Worm (Caenorhabditis elegans) whole organism, young adult: ENCODE results near the gene msd-4.

Experiments
- B0035.1 ChIP-seq: sonication (generic microtip); optimal IDR thresholded peaks from 2 replicates; lab custom pipeline; 2016; ENCODE audit warnings: missing genetic modification characterization, mild to moderate bottlenecking, missing compliant biosample characterization, missing genotype, missing genetic modification reagents
- B0261.1 ChIP-seq: sonication (generic microtip); optimal IDR thresholded peaks from 2 replicates; lab custom pipeline; 2016; ENCODE audit warnings: mild to moderate bottlenecking, missing genetic modification characterization, moderate library complexity, missing compliant biosample characterization
- B0336.3 ChIP-seq: fragments of 200-800 bp; sonication (Bioruptor generic); IDR thresholded peaks from 2 replicates; pipeline ENCODE4 v1.3.6; 2022; ENCODE audit warnings: missing genetic modification characterization, missing compliant biosample characterization
- C06A6.2 ChIP-seq: fragments of 200-800 bp; sonication (Bioruptor generic); conservative IDR thresholded peaks from 2 replicates; pipeline ENCODE4 v1.3.6; 2022; ENCODE audit warnings: missing genetic modification characterization, missing compliant biosample characterization
- F10E7.11 ChIP-seq: sonication (generic microtip); optimal IDR thresholded peaks from 2 replicates; lab custom pipeline; 2017; ENCODE audit warnings: mild to moderate bottlenecking, missing genetic modification characterization, moderate library complexity, missing compliant biosample characterization
- F22D6.2 ChIP-seq: sonication (generic microtip); optimal IDR thresholded peaks from 2 replicates; lab custom pipeline; 2016; ENCODE audit warnings: mild to moderate bottlenecking, missing genetic modification characterization, missing compliant biosample characterization
- F37B4.10 ChIP-seq: fragments of 200-800 bp; sonication (Bioruptor generic); IDR thresholded peaks from 2 replicates; pipeline ENCODE4 v1.3.6; 2022; ENCODE audit warnings: missing genetic modification characterization, missing compliant biosample characterization
- F39B2.1 ChIP-seq: fragments of 200-800 bp; sonication (Bioruptor generic); IDR thresholded peaks from 2 replicates; pipeline ENCODE4 v1.3.6; 2022; ENCODE audit warnings: missing genetic modification reagents, missing genetic modification characterization, missing compliant biosample characterization
- F49E8.2 ChIP-seq: sonication (generic microtip); optimal IDR thresholded peaks from 3 replicates; lab custom pipeline; 2017; ENCODE audit warnings: missing genetic modification characterization, mild to moderate bottlenecking, missing compliant biosample characterization, antibody characterized with exemption, moderate library complexity; ENCODE audit not compliant: insufficient read depth
- K11D2.4 ChIP-seq: fragments of 200-800 bp; sonication (Bioruptor generic); IDR thresholded peaks from 2 replicates; pipeline ENCODE4 v1.3.6; 2022; ENCODE audit warnings: missing genetic modification reagents, missing genetic modification characterization, missing compliant biosample characterization
- Y67H2A.10 ChIP-seq: fragments of 200-800 bp; sonication (Bioruptor generic); conservative IDR thresholded peaks from 2 replicates; pipeline ENCODE4 v1.3.6; 2022; ENCODE audit warnings: missing genetic modification reagents, missing genetic modification characterization, missing compliant biosample characterization
- Y95B8A.8 ChIP-seq: fragments of 200-800 bp; sonication (Bioruptor generic); IDR thresholded peaks from 2 replicates; pipeline ENCODE4 v1.3.6; 2022; ENCODE audit warnings: missing genetic modification reagents, missing genetic modification characterization, missing compliant biosample characterization
- akir-1 ChIP-seq: fragments of 200-800 bp; sonication (Bioruptor generic); optimal IDR thresholded peaks from 2 replicates; lab custom pipeline; 2018; ENCODE audit warnings: mild to moderate bottlenecking, missing genetic modification characterization, moderate library complexity, missing compliant biosample characterization
- ama-1 ChIP-seq, 3 experiments: fragments of 150-350 bp in 1 of 3; sonication (generic microtip) in 2 of 3; optimal IDR thresholded peaks; 2 replicates each; lab custom pipeline; 2014 to 2018; ENCODE audit warnings: missing biosample characterization in 2 of 3, missing genetic modification characterization in 2 of 3, missing genetic modification reagents in 2 of 3
- atf-7 ChIP-seq: sonication (generic microtip); optimal IDR thresholded peaks from 2 replicates; lab custom pipeline; 2017; ENCODE audit warnings: mild to moderate bottlenecking, missing genetic modification characterization, missing compliant biosample characterization
- attf-6 ChIP-seq: fragments of 200-800 bp; sonication (Bioruptor generic); IDR thresholded peaks from 2 replicates; pipeline ENCODE4 v1.3.6; 2022; ENCODE audit warnings: missing genetic modification reagents, missing genetic modification characterization, missing compliant biosample characterization
- ccch-3 ChIP-seq: fragments of 200-800 bp; sonication (Bioruptor generic); optimal IDR thresholded peaks from 2 replicates; lab custom pipeline; 2018; ENCODE audit warnings: mild to moderate bottlenecking, missing genetic modification characterization, missing compliant biosample characterization
- cebp-2 ChIP-seq: fragments of 200-800 bp; sonication (Bioruptor generic); IDR thresholded peaks from 2 replicates; pipeline ENCODE4 v1.3.6; 2022; ENCODE audit warnings: missing genetic modification characterization, missing compliant biosample characterization
- ceh-40 ChIP-seq: fragments of 200-800 bp; sonication (Bioruptor generic); IDR thresholded peaks from 2 replicates; pipeline ENCODE4 v1.3.6; 2022; ENCODE audit warnings: missing genetic modification characterization, missing compliant biosample characterization
- ceh-58 ChIP-seq: fragments of 200-800 bp; sonication (Bioruptor generic); IDR thresholded peaks from 2 replicates; pipeline ENCODE4 v1.3.6; 2022; ENCODE audit warnings: missing genetic modification characterization, missing compliant biosample characterization
- ceh-91 ChIP-seq: fragments of 200-800 bp; sonication (Bioruptor generic); IDR thresholded peaks from 2 replicates; pipeline ENCODE4 v1.3.6; 2022; ENCODE audit warnings: missing genetic modification reagents, missing genetic modification characterization, missing compliant biosample characterization
- chd-7 ChIP-seq: sonication (generic microtip); optimal IDR thresholded peaks from 2 replicates; lab custom pipeline; 2016; ENCODE audit warnings: mild to moderate bottlenecking, missing genetic modification characterization, moderate library complexity, missing compliant biosample characterization
- die-1 ChIP-seq: sonication (generic microtip); optimal IDR thresholded peaks from 2 replicates; lab custom pipeline; 2016; ENCODE audit warnings: missing genotype, mild to moderate bottlenecking, missing genetic modification characterization, missing compliant biosample characterization
- dpl-1 ChIP-seq: fragments of 150-350 bp; optimal IDR thresholded peaks from 2 replicates; lab custom pipeline; 2014; ENCODE audit warnings: missing biosample characterization, missing genetic modification reagents, missing genetic modification characterization
- efl-1 ChIP-seq: fragments of 150-350 bp; optimal IDR thresholded peaks from 2 replicates; lab custom pipeline; 2014; ENCODE audit warnings: missing biosample characterization, missing genetic modification reagents, missing genetic modification characterization
- egl-18 ChIP-seq: fragments of 200-800 bp; sonication (Bioruptor generic); IDR thresholded peaks from 2 replicates; pipeline ENCODE4 v1.3.6; 2022; ENCODE audit warnings: missing genetic modification reagents, missing genetic modification characterization, missing compliant biosample characterization
- egl-44 ChIP-seq: fragments of 200-800 bp; sonication (Bioruptor generic); IDR thresholded peaks from 2 replicates; pipeline ENCODE4 v1.3.6; 2022; ENCODE audit warnings: missing genetic modification reagents, missing genetic modification characterization, missing compliant biosample characterization
- fkh-3 ChIP-seq: sonication (generic microtip); optimal IDR thresholded peaks from 2 replicates; lab custom pipeline; 2016; ENCODE audit warnings: mild to moderate bottlenecking, missing genetic modification characterization, missing compliant biosample characterization
- him-1 ChIP-seq: sonication (generic microtip); optimal IDR thresholded peaks from 2 replicates; lab custom pipeline; 2016; ENCODE audit warnings: missing genotype, missing genetic modification reagents, missing genetic modification characterization, missing compliant biosample characterization
- hlh-12 ChIP-seq: sonication (generic microtip); optimal IDR thresholded peaks from 2 replicates; lab custom pipeline; 2016; ENCODE audit warnings: missing genetic modification characterization, missing compliant biosample characterization
- hmg-1.2 ChIP-seq: fragments of 200-800 bp; sonication (Bioruptor generic); IDR thresholded peaks from 2 replicates; pipeline ENCODE4 v1.3.6; 2022; ENCODE audit warnings: missing genetic modification reagents, missing genetic modification characterization, missing compliant biosample characterization
- hrde-1 ChIP-seq: sonication (generic microtip); optimal IDR thresholded peaks from 2 replicates; lab custom pipeline; 2016; ENCODE audit warnings: missing genetic modification characterization, mild to moderate bottlenecking, missing compliant biosample characterization, moderate library complexity, missing genotype, missing genetic modification reagents, borderline replicate concordance
- lag-1 ChIP-seq: fragments of 200-800 bp; sonication (Bioruptor generic); IDR thresholded peaks from 2 replicates; pipeline ENCODE4 v1.3.6; 2022; ENCODE audit warnings: missing genetic modification reagents, missing genetic modification characterization, missing compliant biosample characterization
- lir-1 ChIP-seq: fragments of 200-800 bp; sonication (Bioruptor generic); conservative IDR thresholded peaks from 2 replicates; pipeline ENCODE4 v1.3.6; 2022; ENCODE audit warnings: missing genetic modification reagents, missing genetic modification characterization, missing compliant biosample characterization
- lsy-27 ChIP-seq: sonication (generic microtip); optimal IDR thresholded peaks from 2 replicates; lab custom pipeline; 2017; ENCODE audit warnings: missing genetic modification characterization, mild to moderate bottlenecking, missing compliant biosample characterization, antibody characterized with exemption, missing genotype, borderline replicate concordance; ENCODE audit not compliant: insufficient read depth
- madf-10 ChIP-seq: sonication (generic microtip); optimal IDR thresholded peaks from 2 replicates; lab custom pipeline; 2016; ENCODE audit warnings: mild to moderate bottlenecking, missing genetic modification characterization, missing compliant biosample characterization
- madf-3 ChIP-seq: fragments of 200-800 bp; sonication (Bioruptor generic); IDR thresholded peaks from 2 replicates; pipeline ENCODE4 v1.3.6; 2022; ENCODE audit warnings: missing genetic modification reagents, missing genetic modification characterization, missing compliant biosample characterization
- mes-4 ChIP-seq: sonication (generic microtip); optimal IDR thresholded peaks from 2 replicates; lab custom pipeline; 2016; ENCODE audit warnings: missing genotype, missing genetic modification characterization, missing compliant biosample characterization
- mxl-1 ChIP-seq: sonication (generic microtip); optimal IDR thresholded peaks from 2 replicates; lab custom pipeline; 2016; ENCODE audit warnings: missing genetic modification characterization, missing compliant biosample characterization
- nhr-120 ChIP-seq: fragments of 200-800 bp; sonication (Bioruptor generic); IDR thresholded peaks from 2 replicates; pipeline ENCODE4 v1.3.6; 2022; ENCODE audit warnings: missing genetic modification characterization, missing compliant biosample characterization
- nhr-27 ChIP-seq: fragments of 200-800 bp; sonication (Bioruptor generic); optimal IDR thresholded peaks from 2 replicates; lab custom pipeline; 2018; ENCODE audit warnings: mild to moderate bottlenecking, missing genetic modification characterization, moderate library complexity, missing compliant biosample characterization
- nhr-80 ChIP-seq: sonication (generic microtip); optimal IDR thresholded peaks from 2 replicates; lab custom pipeline; 2016; ENCODE audit warnings: missing genetic modification characterization, missing compliant biosample characterization
- pha-4 ChIP-seq: fragments of 150-350 bp; sonication (generic microtip); optimal IDR thresholded peaks from 2 replicates; lab custom pipeline; 2014; ENCODE audit warnings: missing biosample characterization, missing genetic modification reagents, missing genetic modification characterization
- snpc-3.4 ChIP-seq: sonication (generic microtip); optimal IDR thresholded peaks from 2 replicates; lab custom pipeline; 2017; ENCODE audit warnings: missing genetic modification characterization, mild to moderate bottlenecking, missing compliant biosample characterization, antibody characterized with exemption, moderate library complexity, missing genotype, missing genetic modification reagents
- sptf-2 ChIP-seq: fragments of 200-800 bp; sonication (Bioruptor generic); optimal IDR thresholded peaks from 2 replicates; lab custom pipeline; 2018; ENCODE audit warnings: mild to moderate bottlenecking, missing genetic modification characterization, missing compliant biosample characterization
- unc-130 ChIP-seq: sonication (generic microtip); optimal IDR thresholded peaks from 2 replicates; lab custom pipeline; 2016; ENCODE audit warnings: missing genetic modification reagents, missing genetic modification characterization, missing compliant biosample characterization
- unc-62 ChIP-seq: fragments of 150-350 bp; optimal IDR thresholded peaks from 2 replicates; lab custom pipeline; 2014; ENCODE audit warnings: missing biosample characterization, missing genetic modification reagents, missing genetic modification characterization
- ztf-22 ChIP-seq: fragments of 200-800 bp; sonication (Bioruptor generic); optimal IDR thresholded peaks from 2 replicates; lab custom pipeline; 2018; ENCODE audit warnings: mild to moderate bottlenecking, missing genetic modification characterization, moderate library complexity, missing compliant biosample characterization
- ztf-28 ChIP-seq: fragments of 200-800 bp; sonication (Bioruptor generic); IDR thresholded peaks from 2 replicates; pipeline ENCODE4 v1.3.6; 2022; ENCODE audit warnings: missing genetic modification reagents, missing genetic modification characterization, missing compliant biosample characterization

msd-4 gene

ce11 chrIII:4899728-4900127, 31.2 kb upstream of the msd-4 start (continued):
- no peak for TF ChIP-seq snpc-3.4 (tag; lab: Kevin White, UChicago)
- TF ChIP-seq egl-44 (GFP tag; lab: Robert Waterston, UW): peak; percentile 98
- TF ChIP-seq lag-1 (GFP tag; lab: Robert Waterston, UW): peak; percentile 86; the same call in 1 of the 2 replicates
- 0 out of 2 replicates have a peak, but pooled peaks have one; percentile 62 for TF ChIP-seq attf-6
- TF ChIP-seq B0035.1 (tag; lab: Kevin White, UChicago): peak; percentile 93
- TF ChIP-seq die-1 (tag; lab: Kevin White, UChicago): peak; percentile 91
- TF ChIP-seq F39B2.1 (GFP tag; lab: Robert Waterston, UW): no peak
- TF ChIP-seq unc-130 (GFP tag; lab: Kevin White, UChicago): peak; percentile 9
- no peak for TF ChIP-seq ama-1 (optimal IDR thresholded peaks at IDR 0.05; lab: Kevin White, UChicago)
- no peak for TF ChIP-seq ama-1 (GFP tag; optimal IDR thresholded peaks at IDR 0.05; lab: Kevin White, UChicago)
- peak; percentile 100 for TF ChIP-seq B0336.3 (GFP tag; lab: Robert Waterston, UW)
- TF ChIP-seq nhr-27 (tag; lab: Kevin White, UChicago): peak; percentile 80
- peak; percentile 6 for TF ChIP-seq F49E8.2 (tag; lab: Kevin White, UChicago)
- TF ChIP-seq ceh-40 (GFP tag; lab: Robert Waterston, UW): no peak
- no peak for TF ChIP-seq cebp-2 (GFP tag; lab: Robert Waterston, UW)
- peak; percentile 86 for TF ChIP-seq akir-1 (GFP tag; lab: Kevin White, UChicago)
- peak; percentile 99 for TF ChIP-seq ztf-22 (GFP tag; lab: Kevin White, UChicago)
- peak; percentile 100 for TF ChIP-seq C06A6.2 (GFP tag; lab: Robert Waterston, UW)
- TF ChIP-seq ztf-28 (GFP tag; lab: Robert Waterston, UW): peak; percentile 86
- no peak for TF ChIP-seq ccch-3 (GFP tag; lab: Kevin White, UChicago)
- TF ChIP-seq mxl-1: peak; percentile 58
- TF ChIP-seq pha-4 (tag; lab: Kevin White, UChicago): peak; percentile 84
- TF ChIP-seq hmg-1.2 (GFP tag; lab: Robert Waterston, UW): peak; percentile 95
- TF ChIP-seq F22D6.2 (tag; lab: Kevin White, UChicago): peak; percentile 93
- TF ChIP-seq mes-4 (tag; lab: Kevin White, UChicago): no peak
- TF ChIP-seq him-1: no peak
- peak; percentile 94 for TF ChIP-seq F37B4.10 (GFP tag; lab: Robert Waterston, UW)
- TF ChIP-seq madf-3 (GFP tag; lab: Robert Waterston, UW): peak; percentile 95
- TF ChIP-seq atf-7 (tag; lab: Kevin White, UChicago): peak; percentile 100
- no peak for TF ChIP-seq hrde-1
- peak; percentile 58 for TF ChIP-seq sptf-2 (GFP tag; lab: Kevin White, UChicago)
- TF ChIP-seq B0261.1: peak; percentile 37
- TF ChIP-seq chd-7 (tag; lab: Kevin White, UChicago): peak; percentile 100
- TF ChIP-seq Y67H2A.10 (GFP tag; lab: Robert Waterston, UW): peak; percentile 89
- no peak for TF ChIP-seq hlh-12 (tag; lab: Kevin White, UChicago)
- peak; percentile 94 for TF ChIP-seq egl-18 (GFP tag; lab: Robert Waterston, UW)
- peak; percentile 96 for TF ChIP-seq Y95B8A.8 (GFP tag; lab: Robert Waterston, UW)
- peak; percentile 98 for TF ChIP-seq K11D2.4 (GFP tag; lab: Robert Waterston, UW)
- TF ChIP-seq F10E7.11: peak; percentile 80
- peak; percentile 96 for TF ChIP-seq lir-1 (GFP tag; lab: Robert Waterston, UW)
- peak; percentile 99 for TF ChIP-seq nhr-80 (tag; lab: Kevin White, UChicago)
- peak; percentile 95 for TF ChIP-seq madf-10 (tag; lab: Kevin White, UChicago)
- TF ChIP-seq fkh-3 (tag; lab: Kevin White, UChicago): no peak
- peak; percentile 77 for TF ChIP-seq unc-62 (GFP tag; lab: Kevin White, UChicago)
- TF ChIP-seq lsy-27 (tag; lab: Kevin White, UChicago): no peak
- peak; percentile 64 for TF ChIP-seq ceh-91 (GFP tag; lab: Robert Waterston, UW)
- peak; percentile 32 for TF ChIP-seq dpl-1 (GFP tag; lab: Kevin White, UChicago)
- peak; percentile 66 for TF ChIP-seq efl-1 (GFP tag; lab: Kevin White, UChicago)
- peak; percentile 84; the same call in 1 of the 2 replicates for TF ChIP-seq ceh-58 (GFP tag; lab: Robert Waterston, UW)
- no peak for TF ChIP-seq nhr-120 (GFP tag; lab: Robert Waterston, UW)
